Fruit fly (Drosophila melanogaster): Measurements from ENCODE around the gene Sr-CIV.

DNA sequence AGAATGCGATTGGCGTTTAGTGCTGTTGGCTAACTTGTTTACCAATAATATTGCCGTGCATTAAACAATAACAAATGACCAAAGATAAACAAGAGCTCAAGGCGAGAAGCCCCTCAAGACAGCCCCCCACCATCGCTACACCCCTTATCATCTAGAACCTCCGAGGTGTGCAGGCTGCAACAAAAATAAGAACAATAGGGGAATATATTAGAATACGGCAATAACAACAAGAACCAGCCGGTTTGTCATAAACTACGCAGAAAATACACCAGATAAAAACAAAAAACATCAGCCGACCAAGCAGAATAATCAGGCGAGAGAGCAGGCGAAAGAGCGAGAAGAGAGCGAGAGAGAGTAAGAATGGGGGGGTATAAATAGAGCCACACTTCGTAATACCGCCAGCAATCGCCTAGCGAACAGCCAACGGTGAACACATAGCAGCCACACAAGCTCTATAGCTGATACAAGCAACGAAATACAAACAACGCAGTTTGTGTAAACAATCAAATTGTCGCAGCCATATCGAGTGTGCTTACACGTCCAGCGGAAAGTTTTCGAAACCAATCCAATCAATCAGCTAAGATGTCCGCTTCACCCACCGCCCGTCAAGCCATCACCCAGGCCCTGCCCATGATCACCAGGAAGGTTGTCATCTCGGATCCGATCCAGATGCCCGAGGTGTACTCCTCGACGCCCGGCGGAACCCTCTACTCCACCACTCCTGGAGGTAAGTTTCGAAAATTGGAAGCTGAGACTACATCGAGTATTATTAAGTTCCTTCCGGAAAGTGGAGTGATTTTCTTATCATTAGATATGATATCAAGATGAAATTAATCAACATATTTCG, 45.6 kb downstream of the Sr-CIV start, which contains the start of gene Thor:
- TF ChIP-seq CTCF (optimal IDR thresholded peaks at IDR 0.05) (no peak), CG8478 (optimal IDR thresholded peaks at IDR 0.05) (no peak)
